Worm (Caenorhabditis elegans) whole organism, mixed stage, embryonic: Measurements from ENCODE around the gene hda-2.

ENCODE experiments used
- ceh-83 ChIP-seq: fragments of 200-800 bp; sonication (Bioruptor generic); optimal IDR thresholded peaks from 2 replicates; lab custom pipeline; 2018; ENCODE audit warnings: mild to moderate bottlenecking, missing genetic modification characterization, missing compliant biosample characterization
- elt-1 ChIP-seq: sonication (generic microtip); optimal IDR thresholded peaks from 2 replicates; lab custom pipeline; 2017; ENCODE audit warnings: missing genetic modification characterization, mild to moderate bottlenecking, missing compliant biosample characterization, antibody characterized with exemption, moderate library complexity, borderline replicate concordance; ENCODE audit not compliant: insufficient read depth
- nhr-237 ChIP-seq: fragments of 150-350 bp; optimal IDR thresholded peaks from 2 replicates; lab custom pipeline; 2014; ENCODE audit warnings: missing biosample characterization, missing genetic modification characterization
- sem-2 ChIP-seq: fragments of 200-800 bp; sonication (Bioruptor generic); optimal IDR thresholded peaks from 2 replicates; lab custom pipeline; 2018; ENCODE audit warnings: mild to moderate bottlenecking, missing genetic modification characterization, missing compliant biosample characterization

ce11 chrII:8016761-8017160 is 5.6 kb downstream of the hda-2 start:
- TF ChIP-seq ceh-83 (no peak), nhr-237 (tag; lab: Kevin White, UChicago) (no peak), elt-1 (no peak), sem-2 (GFP tag; lab: Kevin White, UChicago) (no peak)
